Fruit fly (Drosophila melanogaster): ENCODE measurements around the gene CG6683.

CG6683 gene

dm6 chr3L:8536387-8536786 lies 21.7 kb upstream of the CG6683 start:
- TF ChIP-seq noc (tag; optimal IDR thresholded peaks at IDR 0.05), result no peak

- TF ChIP-seq noc (tag; optimal IDR thresholded peaks at IDR 0.05), result peak; percentile 25
Observed at dm6 chr3L:8534386-8535306, 19.9 kb upstream of the CG6683 start, which contains the start of gene ergic53. TSS of gene ergic53 (plus strand) at chr3L:8534977.

- TF ChIP-seq noc (tag; optimal IDR thresholded peaks at IDR 0.05), result no peak
Observed at dm6 chr3L:8529701-8530100, 15.0 kb upstream of the CG6683 start.

dm6 chr3L:8528546-8528945 lies 13.8 kb upstream of the CG6683 start:
- no peak for TF ChIP-seq noc (tag; optimal IDR thresholded peaks at IDR 0.05)

dm6 chr3L:8527829-8528228 lies 13.1 kb upstream of the CG6683 start:
- TF ChIP-seq noc (tag; optimal IDR thresholded peaks at IDR 0.05), result no peak

- peak; percentile 92 for TF ChIP-seq noc (tag; optimal IDR thresholded peaks at IDR 0.05)
Observed at dm6 chr3L:8525691-8526421, 11.1 kb upstream of the CG6683 start.

dm6 chr3L:8524816-8525625 lies 10.3 kb upstream of the CG6683 start, which contains the start of the genes GstO1 and foi:
TSS of gene GstO1 (minus strand) at chr3L:8524866.
TSS of gene foi (plus strand) at chr3L:8525244.
- no peak for TF ChIP-seq noc (tag; optimal IDR thresholded peaks at IDR 0.05)

- TF ChIP-seq noc (tag; optimal IDR thresholded peaks at IDR 0.05), result peak; percentile 28
Observed at dm6 chr3L:8523257-8523656, 8.5 kb upstream of the CG6683 start, which contains the start of gene GstO2. TSS of gene GstO2 (minus strand) at chr3L:8523501.

- no peak for TF ChIP-seq noc (tag; optimal IDR thresholded peaks at IDR 0.05)
Observed at dm6 chr3L:8520252-8520651, 5.5 kb upstream of the CG6683 start, which contains the start of gene se. TSS of gene se (plus strand) at chr3L:8520552.

- TF ChIP-seq noc (tag; optimal IDR thresholded peaks at IDR 0.05), result peak; percentile 23
Observed at dm6 chr3L:8519232-8519631, 4.5 kb upstream of the CG6683 start.

dm6 chr3L:8518516-8519087 lies 3.9 kb upstream of the CG6683 start, which contains the start of gene GstO3:
TSS of gene GstO3 (plus strand) at chr3L:8518885.
- no peak for TF ChIP-seq noc (tag; optimal IDR thresholded peaks at IDR 0.05)

dm6 chr3L:8513258-8513657 lies 1.5 kb downstream of the CG6683 start:
- no peak for TF ChIP-seq noc (tag; optimal IDR thresholded peaks at IDR 0.05)

- TF ChIP-seq noc (tag; optimal IDR thresholded peaks at IDR 0.05), result no peak
Observed at dm6 chr3L:8512428-8512827, 2.3 kb downstream of the CG6683 start, which contains the start of gene CG6765. TSS of gene CG6765 (plus strand) at chr3L:8512767.

dm6 chr3L:8509567-8510109 lies 5.1 kb downstream of the CG6683 start, which contains the start of the genes ZC3H3 and Pus7:
TSS of gene ZC3H3 (minus strand) at chr3L:8509763.
TSS of gene Pus7 (plus strand) at chr3L:8510003.
- TF ChIP-seq noc (tag; optimal IDR thresholded peaks at IDR 0.05), result no peak

dm6 chr3L:8506975-8507441 lies 7.7 kb downstream of the CG6683 start, which contains the start of gene CG43163:
TSS of gene CG43163 (minus strand) at chr3L:8507146.
- no peak for TF ChIP-seq noc (tag; optimal IDR thresholded peaks at IDR 0.05)
